Fruit fly (Drosophila melanogaster): Measurements from ENCODE around the gene Tm2.

Gene Tm2

dm6 chr3R:15350993-15351426 is 41.0 kb downstream of the Tm2 start, which contains the start of the genes Trs33 and Tmtc4:
TSS of gene Trs33 (minus strand) at chr3R:15350995.
TSS of gene Tmtc4 (plus strand) at chr3R:15351225.
- TF ChIP-seq CG8478 (optimal IDR thresholded peaks at IDR 0.05) (no peak), CTCF (optimal IDR thresholded peaks at IDR 0.05) (no peak)

dm6 chr3R:15354019-15354418 is 44.0 kb downstream of the Tm2 start:
- TF ChIP-seq CG8478 (optimal IDR thresholded peaks at IDR 0.05) (no peak), CTCF (optimal IDR thresholded peaks at IDR 0.05) (no peak)

dm6 chr3R:15356152-15356551 is 46.2 kb downstream of the Tm2 start:
- TF ChIP-seq CG8478 (optimal IDR thresholded peaks at IDR 0.05) (no peak), CTCF (optimal IDR thresholded peaks at IDR 0.05) (no peak)

- TF ChIP-seq CTCF (optimal IDR thresholded peaks at IDR 0.05) (no peak), CG8478 (optimal IDR thresholded peaks at IDR 0.05) (no peak)
These were observed 46.8 kb downstream of the Tm2 start, which contains the start of the genes Atg4b and Hibch for dm6 chr3R:15356645-15357431. TSS of gene Atg4b (minus strand) at chr3R:15356924. TSS of gene Hibch (plus strand) at chr3R:15357229.

dm6 chr3R:15361490-15361889 is 51.5 kb downstream of the Tm2 start, which contains the start of the genes Cog2 and Trax:
TSS of gene Cog2 (minus strand) at chr3R:15361657.
TSS of gene Trax (plus strand) at chr3R:15361692.
- TF ChIP-seq CTCF (optimal IDR thresholded peaks at IDR 0.05) (no peak), CG8478 (optimal IDR thresholded peaks at IDR 0.05) (no peak)

- TF ChIP-seq CG8478 (optimal IDR thresholded peaks at IDR 0.05) (no peak), CTCF (optimal IDR thresholded peaks at IDR 0.05) (no peak)
These were observed 53.6 kb downstream of the Tm2 start, which contains the start of gene CG6171 for dm6 chr3R:15363608-15364007. TSS of gene CG6171 (minus strand) at chr3R:15363857.
